Worm (Caenorhabditis elegans) whole organism, L3 larva: ENCODE measurements around the gene rga-3.

Experiments used
- egl-27 ChIP-seq: sonication (generic microtip); optimal IDR thresholded peaks from 4 replicates; lab custom pipeline; 2017; ENCODE audit warnings: missing biosample characterization, missing genetic modification reagents, missing genetic modification characterization
- lin-39 ChIP-seq: fragments of 150-350 bp; optimal IDR thresholded peaks from 2 replicates; lab custom pipeline; 2018; ENCODE audit warnings: missing biosample characterization, missing genetic modification reagents, missing genetic modification characterization

DNA sequence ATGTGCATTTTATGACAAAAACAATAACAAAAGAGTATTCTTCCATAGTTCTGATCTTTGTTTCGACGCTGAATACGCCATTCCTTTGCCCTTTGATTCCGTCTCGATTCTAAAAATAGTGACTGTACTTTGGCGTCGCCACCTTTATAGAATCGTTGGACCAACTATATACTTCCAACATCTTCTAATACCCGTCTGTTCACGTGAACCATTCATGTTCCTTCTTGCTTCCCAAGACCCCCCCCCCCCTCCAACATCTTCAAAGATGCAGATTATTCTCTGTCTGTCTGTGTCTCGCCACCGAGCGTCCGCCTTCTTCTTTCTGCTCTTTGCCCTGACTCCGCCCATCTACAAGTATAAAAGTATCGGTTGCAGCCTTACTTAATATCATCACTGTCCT is 52.3 kb downstream of the rga-3 start:
- TF ChIP-seq egl-27 (no peak), lin-39 (tag; lab: Kevin White, UChicago) (no peak)
